Worm (Caenorhabditis elegans) whole organism, L3 larva: ENCODE measurements around the gene K06H7.8.
A peak's percentile ranks its signal among the peaks of the same experiment; 100 is the strongest.

Source experiments
- R02D3.7 ChIP-seq: fragments of 150-350 bp; optimal IDR thresholded peaks from 2 replicates; lab custom pipeline; 2014; ENCODE audit warnings: missing biosample characterization, missing genetic modification characterization
- ZK546.5 ChIP-seq: sonication (generic microtip); optimal IDR thresholded peaks from 2 replicates; lab custom pipeline; 2017; ENCODE audit warnings: missing biosample characterization, missing genetic modification characterization
- aly-2 ChIP-seq: fragments of 150-350 bp; optimal IDR thresholded peaks from 2 replicates; lab custom pipeline; 2014; ENCODE audit warnings: missing biosample characterization, missing genetic modification characterization
- ama-1 ChIP-seq: fragments of 150-350 bp; optimal IDR thresholded peaks from 2 replicates; lab custom pipeline; 2018
- ceh-16 ChIP-seq: sonication (generic microtip); optimal IDR thresholded peaks from 2 replicates; lab custom pipeline; 2017; ENCODE audit warnings: missing biosample characterization, missing genetic modification characterization
- ceh-28 ChIP-seq: fragments of 150-350 bp; optimal IDR thresholded peaks from 2 replicates; lab custom pipeline; 2014; ENCODE audit warnings: missing biosample characterization, missing genetic modification reagents, missing genetic modification characterization
- ceh-82 ChIP-seq: fragments of 150-350 bp; optimal IDR thresholded peaks from 2 replicates; lab custom pipeline; 2014; ENCODE audit warnings: missing biosample characterization, missing genetic modification characterization
- ceh-9 ChIP-seq: sonication (generic microtip); optimal IDR thresholded peaks from 2 replicates; lab custom pipeline; 2018; ENCODE audit warnings: missing biosample characterization, missing genetic modification characterization
- daf-12 ChIP-seq: fragments of 150-350 bp; optimal IDR thresholded peaks from 2 replicates; lab custom pipeline; 2014; ENCODE audit warnings: missing biosample characterization, missing genetic modification reagents, missing genetic modification characterization
- egl-27 ChIP-seq: sonication (generic microtip); optimal IDR thresholded peaks from 4 replicates; lab custom pipeline; 2017; ENCODE audit warnings: missing biosample characterization, missing genetic modification reagents, missing genetic modification characterization
- egl-5 ChIP-seq: fragments of 150-350 bp; optimal IDR thresholded peaks from 2 replicates; lab custom pipeline; 2017; ENCODE audit warnings: missing biosample characterization, missing genetic modification reagents, missing genetic modification characterization, inconsistent platforms
- elt-1 ChIP-seq: fragments of 150-350 bp; optimal IDR thresholded peaks from 2 replicates; lab custom pipeline; 2014; ENCODE audit warnings: missing biosample characterization, missing genetic modification characterization
- elt-2 ChIP-seq: sonication (generic microtip); optimal IDR thresholded peaks from 2 replicates; lab custom pipeline; 2016; ENCODE audit warnings: missing genetic modification reagents, mild to moderate bottlenecking, missing genetic modification characterization, missing compliant biosample characterization
- elt-3 ChIP-seq, 3 experiments: fragments of 150-350 bp in 1 of 3; sonication (generic microtip) in 2 of 3; optimal IDR thresholded peaks; 2 replicates in 2 of 3; 4 replicates in 1 of 3; lab custom pipeline; 2014 to 2017; ENCODE audit warnings: missing biosample characterization in 3 of 3, missing genetic modification characterization in 3 of 3
- eor-1 ChIP-seq, 2 experiments: fragments of 150-350 bp; optimal IDR thresholded peaks; 2 replicates each; lab custom pipeline; 2014 to 2018; ENCODE audit warnings: missing biosample characterization in 2 of 2, missing genetic modification characterization in 2 of 2
- fkh-10 ChIP-seq: sonication (generic microtip); optimal IDR thresholded peaks from 2 replicates; lab custom pipeline; 2017; ENCODE audit warnings: missing biosample characterization, missing genetic modification reagents, missing genetic modification characterization
- fkh-2 ChIP-seq: fragments of 150-350 bp; optimal IDR thresholded peaks from 2 replicates; lab custom pipeline; 2014; ENCODE audit warnings: missing biosample characterization, missing genetic modification reagents, missing genetic modification characterization
- fos-1 ChIP-seq: fragments of 150-350 bp; optimal IDR thresholded peaks from 2 replicates; lab custom pipeline; 2014; ENCODE audit warnings: missing biosample characterization, missing genetic modification characterization
- hmg-11 ChIP-seq: sonication (generic microtip); optimal IDR thresholded peaks from 2 replicates; lab custom pipeline; 2016; ENCODE audit warnings: missing genetic modification characterization, missing compliant biosample characterization
- jun-1 ChIP-seq: fragments of 150-350 bp; optimal IDR thresholded peaks from 2 replicates; lab custom pipeline; 2014; ENCODE audit warnings: missing biosample characterization, missing genetic modification reagents, missing genetic modification characterization
- lin-15B ChIP-seq: fragments of 150-350 bp; optimal IDR thresholded peaks from 2 replicates; lab custom pipeline; 2014; ENCODE audit warnings: missing biosample characterization, missing genetic modification characterization
- lin-39 ChIP-seq: fragments of 150-350 bp; optimal IDR thresholded peaks from 2 replicates; lab custom pipeline; 2018; ENCODE audit warnings: missing biosample characterization, missing genetic modification reagents, missing genetic modification characterization
- lsy-12 ChIP-seq: sonication (generic microtip); optimal IDR thresholded peaks from 2 replicates; lab custom pipeline; 2016; ENCODE audit warnings: mild to moderate bottlenecking, missing genetic modification characterization, missing compliant biosample characterization
- mdl-1 ChIP-seq: fragments of 150-350 bp; optimal IDR thresholded peaks from 2 replicates; lab custom pipeline; 2014; ENCODE audit warnings: missing biosample characterization, missing genetic modification characterization
- mml-1 ChIP-seq: fragments of 150-350 bp; sonication (generic microtip); optimal IDR thresholded peaks from 3 replicates; lab custom pipeline; 2014; ENCODE audit warnings: missing biosample characterization, missing genetic modification characterization
- nfya-1 ChIP-seq: sonication (generic microtip); optimal IDR thresholded peaks from 2 replicates; lab custom pipeline; 2017; ENCODE audit warnings: missing genetic modification characterization, mild to moderate bottlenecking, missing compliant biosample characterization, antibody characterized with exemption, moderate library complexity; ENCODE audit not compliant: insufficient read depth
- nhr-11 ChIP-seq: fragments of 150-350 bp; optimal IDR thresholded peaks from 2 replicates; lab custom pipeline; 2014; ENCODE audit warnings: missing biosample characterization, missing genetic modification characterization
- nhr-12 ChIP-seq: fragments of 150-350 bp; optimal IDR thresholded peaks from 2 replicates; lab custom pipeline; 2014; ENCODE audit warnings: missing biosample characterization, missing genetic modification characterization
- nhr-23 ChIP-seq: fragments of 150-350 bp; optimal IDR thresholded peaks from 2 replicates; lab custom pipeline; 2014; ENCODE audit warnings: missing biosample characterization, missing genetic modification reagents, missing genetic modification characterization
- nhr-237 ChIP-seq: fragments of 150-350 bp; optimal IDR thresholded peaks from 2 replicates; lab custom pipeline; 2014; ENCODE audit warnings: missing biosample characterization, missing genetic modification characterization
- nhr-25 ChIP-seq: sonication (generic microtip); optimal IDR thresholded peaks from 2 replicates; lab custom pipeline; 2017; ENCODE audit warnings: missing biosample characterization, missing genetic modification characterization
- nhr-28 ChIP-seq: fragments of 150-350 bp; optimal IDR thresholded peaks from 2 replicates; lab custom pipeline; 2014; ENCODE audit warnings: missing biosample characterization, missing genetic modification characterization
- nhr-43 ChIP-seq: sonication (generic microtip); optimal IDR thresholded peaks from 2 replicates; lab custom pipeline; 2016; ENCODE audit warnings: mild to moderate bottlenecking, missing genetic modification characterization, missing compliant biosample characterization; ENCODE audit not compliant: poor library complexity, severe bottlenecking
- nhr-67 ChIP-seq: fragments of 150-350 bp; optimal IDR thresholded peaks from 2 replicates; lab custom pipeline; 2014; ENCODE audit warnings: missing biosample characterization, missing genetic modification characterization
- nhr-76 ChIP-seq: fragments of 150-350 bp; sonication (generic microtip); optimal IDR thresholded peaks from 5 replicates; lab custom pipeline; 2014; ENCODE audit warnings: missing biosample characterization, missing genetic modification characterization
- nhr-77 ChIP-seq: fragments of 150-350 bp; optimal IDR thresholded peaks from 2 replicates; lab custom pipeline; 2014; ENCODE audit warnings: missing biosample characterization, missing genetic modification characterization
- pha-4 ChIP-seq: fragments of 150-350 bp; optimal IDR thresholded peaks from 2 replicates; lab custom pipeline; 2014; ENCODE audit warnings: missing biosample characterization, missing genetic modification reagents, missing genetic modification characterization
- pqm-1 ChIP-seq: fragments of 150-350 bp; optimal IDR thresholded peaks from 2 replicates; lab custom pipeline; 2017; ENCODE audit warnings: missing biosample characterization, missing genetic modification characterization, inconsistent platforms
- sea-2 ChIP-seq: fragments of 150-350 bp; sonication (generic microtip); optimal IDR thresholded peaks from 4 replicates; lab custom pipeline; 2014; ENCODE audit warnings: missing biosample characterization, missing genetic modification reagents, missing genetic modification characterization
- skn-1 ChIP-seq: fragments of 150-350 bp; optimal IDR thresholded peaks from 2 replicates; lab custom pipeline; 2014; ENCODE audit warnings: missing biosample characterization, missing genetic modification characterization
- snpc-4 ChIP-seq: fragments of 150-350 bp; optimal IDR thresholded peaks from 2 replicates; lab custom pipeline; 2014; ENCODE audit warnings: missing biosample characterization, missing genetic modification characterization
- tbx-2 ChIP-seq: sonication (generic microtip); optimal IDR thresholded peaks from 2 replicates; lab custom pipeline; 2016; ENCODE audit warnings: mild to moderate bottlenecking, missing genetic modification characterization, missing compliant biosample characterization
- unc-39 ChIP-seq: sonication (generic microtip); optimal IDR thresholded peaks from 4 replicates; lab custom pipeline; 2017; ENCODE audit warnings: missing biosample characterization, missing genetic modification characterization
- unc-62 ChIP-seq: fragments of 150-350 bp; sonication (generic microtip); optimal IDR thresholded peaks from 4 replicates; lab custom pipeline; 2014; ENCODE audit warnings: missing biosample characterization, missing genetic modification reagents, missing genetic modification characterization
- zag-1 ChIP-seq: fragments of 150-350 bp; optimal IDR thresholded peaks from 2 replicates; lab custom pipeline; 2014; ENCODE audit warnings: missing biosample characterization, missing genetic modification characterization
- ztf-11 ChIP-seq: fragments of 150-350 bp; optimal IDR thresholded peaks from 2 replicates; lab custom pipeline; 2014; ENCODE audit warnings: missing biosample characterization, missing genetic modification characterization
- ztf-4 ChIP-seq: fragments of 150-350 bp; optimal IDR thresholded peaks from 2 replicates; lab custom pipeline; 2014; ENCODE audit warnings: missing biosample characterization, missing genetic modification characterization

K06H7.8 gene

DNA sequence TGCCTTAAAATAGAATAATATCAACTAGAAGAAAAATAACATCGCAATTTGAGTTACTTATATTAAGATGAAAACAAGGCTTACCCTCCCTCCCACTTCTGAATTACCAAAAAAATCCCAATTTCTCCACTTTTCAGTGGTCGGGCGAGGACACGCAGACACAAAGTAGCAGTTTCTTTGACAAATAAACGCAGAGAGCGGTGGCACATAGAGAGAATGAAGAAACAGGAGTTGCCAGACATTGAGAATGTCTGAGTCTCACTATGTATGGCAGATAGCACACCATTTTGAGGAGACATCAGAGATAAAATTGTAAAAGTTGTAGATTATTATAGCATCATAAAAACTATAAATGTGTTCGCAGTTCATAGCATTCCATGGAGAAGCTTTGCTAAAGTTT, 27.2 kb upstream of the K06H7.8 start:
- no peak for TF ChIP-seq unc-62 (GFP tag; lab: Kevin White, UChicago)
- TF ChIP-seq ztf-4 (tag; lab: Kevin White, UChicago) = no peak
- TF ChIP-seq R02D3.7 = no peak
- no peak for TF ChIP-seq nhr-67
- TF ChIP-seq ZK546.5 = no peak
- no peak for TF ChIP-seq nhr-28
- no peak for TF ChIP-seq snpc-4 (tag; lab: Kevin White, UChicago)
- TF ChIP-seq egl-27 (tag; lab: Kevin White, UChicago) = no peak
- peak; percentile 49 for TF ChIP-seq pqm-1 (tag; lab: Kevin White, UChicago)
- no peak for TF ChIP-seq mml-1 (tag; lab: Kevin White, UChicago)
- peak; percentile 1 for TF ChIP-seq jun-1 (tag; lab: Kevin White, UChicago)
- TF ChIP-seq elt-1 (tag; lab: Kevin White, UChicago) = no peak
- TF ChIP-seq ceh-16 (tag; lab: Kevin White, UChicago) = no peak
- no peak for TF ChIP-seq fos-1 (tag; lab: Kevin White, UChicago)
- TF ChIP-seq nhr-12 (tag; lab: Kevin White, UChicago) = no peak
- TF ChIP-seq ceh-28 (tag; lab: Kevin White, UChicago) = peak; percentile 23
- no peak for TF ChIP-seq fkh-10
- TF ChIP-seq lin-39 (tag; lab: Kevin White, UChicago) = peak; percentile 43
- no peak for TF ChIP-seq nhr-76 (tag; lab: Kevin White, UChicago)
- no peak for TF ChIP-seq lsy-12
- TF ChIP-seq unc-39 (tag; lab: Kevin White, UChicago) = no peak
- no peak for TF ChIP-seq eor-1 (tag; optimal IDR thresholded peaks at IDR 0.05; lab: Kevin White, UChicago)
- TF ChIP-seq elt-3 (tag; optimal IDR thresholded peaks at IDR 0.05; lab: Kevin White, UChicago) = no peak
- no peak for TF ChIP-seq daf-12 (tag; lab: Kevin White, UChicago)
- TF ChIP-seq tbx-2 (tag; lab: Kevin White, UChicago) = no peak
- no peak for TF ChIP-seq ceh-82
- TF ChIP-seq lin-15B (tag; lab: Kevin White, UChicago) = peak; percentile 20
- no peak for TF ChIP-seq nhr-43 (tag; lab: Kevin White, UChicago)
- TF ChIP-seq nfya-1 = peak; percentile 76
- no peak for TF ChIP-seq ceh-9 (tag; lab: Kevin White, UChicago)
- peak; percentile 35 for TF ChIP-seq nhr-23 (tag; lab: Kevin White, UChicago)
- TF ChIP-seq nhr-77 (tag; lab: Kevin White, UChicago) = peak; percentile 6
- TF ChIP-seq mdl-1 = peak; percentile 6
- no peak for TF ChIP-seq aly-2 (tag; lab: Kevin White, UChicago)
- peak; percentile 52 for TF ChIP-seq elt-2
- peak; percentile 64 for TF ChIP-seq nhr-25
- TF ChIP-seq skn-1 (tag; lab: Kevin White, UChicago) = peak; percentile 24
- no peak for TF ChIP-seq sea-2 (GFP tag; lab: Kevin White, UChicago)
- no peak for TF ChIP-seq nhr-11 (tag; lab: Kevin White, UChicago)
- peak; percentile 65 for TF ChIP-seq hmg-11 (tag; lab: Kevin White, UChicago)
- TF ChIP-seq nhr-237 (tag; lab: Kevin White, UChicago) = no peak
- peak; percentile 68 for TF ChIP-seq egl-5 (tag; lab: Kevin White, UChicago)
- TF ChIP-seq pha-4 (tag; lab: Kevin White, UChicago) = peak; percentile 84
- TF ChIP-seq ama-1 (lab: Kevin White, UChicago) = no peak
- TF ChIP-seq ztf-11 (tag; lab: Kevin White, UChicago) = no peak
- TF ChIP-seq fkh-2 (tag; lab: Kevin White, UChicago) = no peak
- no peak for TF ChIP-seq zag-1 (tag; lab: Kevin White, UChicago)
